Worm (Caenorhabditis elegans) whole organism, young adult: Measurements from ENCODE around the gene C41C4.9.

Source experiments
- B0035.1 ChIP-seq: sonication (generic microtip); optimal IDR thresholded peaks from 2 replicates; lab custom pipeline; 2016; ENCODE audit warnings: missing genetic modification characterization, mild to moderate bottlenecking, missing compliant biosample characterization, missing genotype, missing genetic modification reagents
- B0261.1 ChIP-seq: sonication (generic microtip); optimal IDR thresholded peaks from 2 replicates; lab custom pipeline; 2016; ENCODE audit warnings: mild to moderate bottlenecking, missing genetic modification characterization, moderate library complexity, missing compliant biosample characterization
- B0336.3 ChIP-seq: fragments of 200-800 bp; sonication (Bioruptor generic); IDR thresholded peaks from 2 replicates; pipeline ENCODE4 v1.3.6; 2022; ENCODE audit warnings: missing genetic modification characterization, missing compliant biosample characterization
- D2030.7 ChIP-seq: fragments of 200-800 bp; sonication (Bioruptor generic); IDR thresholded peaks from 2 replicates; pipeline ENCODE4 v1.3.6; 2022; ENCODE audit warnings: missing genetic modification reagents, missing genetic modification characterization, missing compliant biosample characterization
- F23B12.7 ChIP-seq: sonication (generic microtip); optimal IDR thresholded peaks from 2 replicates; lab custom pipeline; 2017; ENCODE audit warnings: missing genetic modification characterization, mild to moderate bottlenecking, missing compliant biosample characterization, antibody characterized with exemption, moderate library complexity; ENCODE audit not compliant: insufficient read depth
- F52B5.7 ChIP-seq: sonication (generic microtip); optimal IDR thresholded peaks from 2 replicates; lab custom pipeline; 2016; ENCODE audit warnings: mild to moderate bottlenecking, missing genetic modification characterization, missing compliant biosample characterization
- K12H6.12 ChIP-seq: fragments of 200-800 bp; sonication (Bioruptor generic); optimal IDR thresholded peaks from 2 replicates; lab custom pipeline; 2018; ENCODE audit warnings: mild to moderate bottlenecking, missing genetic modification characterization, missing compliant biosample characterization
- T26A5.8 ChIP-seq: sonication (generic microtip); optimal IDR thresholded peaks from 2 replicates; lab custom pipeline; 2016; ENCODE audit warnings: missing genetic modification characterization, missing compliant biosample characterization
- Y67H2A.10 ChIP-seq: fragments of 200-800 bp; sonication (Bioruptor generic); conservative IDR thresholded peaks from 2 replicates; pipeline ENCODE4 v1.3.6; 2022; ENCODE audit warnings: missing genetic modification reagents, missing genetic modification characterization, missing compliant biosample characterization
- Y79H2A.3 ChIP-seq: fragments of 200-800 bp; sonication (Bioruptor generic); conservative IDR thresholded peaks from 2 replicates; pipeline ENCODE4 v1.3.6; 2022; ENCODE audit warnings: missing genetic modification reagents, missing genetic modification characterization, missing compliant biosample characterization
- aptf-2 ChIP-seq: fragments of 200-800 bp; sonication (Bioruptor generic); conservative IDR thresholded peaks from 2 replicates; pipeline ENCODE4 v1.3.6; 2022; ENCODE audit warnings: missing genetic modification reagents, missing genetic modification characterization, missing compliant biosample characterization
- attf-3 ChIP-seq: fragments of 200-800 bp; sonication (Bioruptor generic); conservative IDR thresholded peaks from 2 replicates; pipeline ENCODE4 v1.3.6; 2022; ENCODE audit warnings: missing genetic modification reagents, missing genetic modification characterization, missing compliant biosample characterization
- attf-6 ChIP-seq: fragments of 200-800 bp; sonication (Bioruptor generic); IDR thresholded peaks from 2 replicates; pipeline ENCODE4 v1.3.6; 2022; ENCODE audit warnings: missing genetic modification reagents, missing genetic modification characterization, missing compliant biosample characterization
- bed-1 ChIP-seq: fragments of 200-800 bp; sonication (Bioruptor generic); IDR thresholded peaks from 2 replicates; pipeline ENCODE4 v1.3.6; 2022; ENCODE audit warnings: missing genetic modification reagents, missing genetic modification characterization, missing compliant biosample characterization
- ccch-3 ChIP-seq: fragments of 200-800 bp; sonication (Bioruptor generic); optimal IDR thresholded peaks from 2 replicates; lab custom pipeline; 2018; ENCODE audit warnings: mild to moderate bottlenecking, missing genetic modification characterization, missing compliant biosample characterization
- ceh-27 ChIP-seq: fragments of 200-800 bp; sonication (Bioruptor generic); optimal IDR thresholded peaks from 2 replicates; lab custom pipeline; 2018; ENCODE audit warnings: mild to moderate bottlenecking, missing genetic modification characterization, moderate library complexity, missing compliant biosample characterization
- chd-7 ChIP-seq: sonication (generic microtip); optimal IDR thresholded peaks from 2 replicates; lab custom pipeline; 2016; ENCODE audit warnings: mild to moderate bottlenecking, missing genetic modification characterization, moderate library complexity, missing compliant biosample characterization
- die-1 ChIP-seq: sonication (generic microtip); optimal IDR thresholded peaks from 2 replicates; lab custom pipeline; 2016; ENCODE audit warnings: missing genotype, mild to moderate bottlenecking, missing genetic modification characterization, missing compliant biosample characterization
- dox-1 ChIP-seq: fragments of 200-800 bp; sonication (Bioruptor generic); IDR thresholded peaks from 2 replicates; pipeline ENCODE4 v1.3.6; 2022; ENCODE audit warnings: missing genetic modification reagents, missing genetic modification characterization, missing compliant biosample characterization
- efl-1 ChIP-seq: fragments of 150-350 bp; optimal IDR thresholded peaks from 2 replicates; lab custom pipeline; 2014; ENCODE audit warnings: missing biosample characterization, missing genetic modification reagents, missing genetic modification characterization
- egl-18 ChIP-seq: fragments of 200-800 bp; sonication (Bioruptor generic); IDR thresholded peaks from 2 replicates; pipeline ENCODE4 v1.3.6; 2022; ENCODE audit warnings: missing genetic modification reagents, missing genetic modification characterization, missing compliant biosample characterization
- egl-44 ChIP-seq: fragments of 200-800 bp; sonication (Bioruptor generic); IDR thresholded peaks from 2 replicates; pipeline ENCODE4 v1.3.6; 2022; ENCODE audit warnings: missing genetic modification reagents, missing genetic modification characterization, missing compliant biosample characterization
- egrh-3 ChIP-seq: fragments of 200-800 bp; sonication (Bioruptor generic); IDR thresholded peaks from 2 replicates; pipeline ENCODE4 v1.3.6; 2022; ENCODE audit warnings: missing genetic modification reagents, missing genetic modification characterization, missing compliant biosample characterization
- ekl-4 ChIP-seq: fragments of 200-800 bp; sonication (Bioruptor generic); IDR thresholded peaks from 2 replicates; pipeline ENCODE4 v1.3.6; 2022; ENCODE audit warnings: missing genetic modification reagents, missing genetic modification characterization, missing compliant biosample characterization
- fkh-3 ChIP-seq: sonication (generic microtip); optimal IDR thresholded peaks from 2 replicates; lab custom pipeline; 2016; ENCODE audit warnings: mild to moderate bottlenecking, missing genetic modification characterization, missing compliant biosample characterization
- him-1 ChIP-seq: sonication (generic microtip); optimal IDR thresholded peaks from 2 replicates; lab custom pipeline; 2016; ENCODE audit warnings: missing genotype, missing genetic modification reagents, missing genetic modification characterization, missing compliant biosample characterization
- hlh-12 ChIP-seq: sonication (generic microtip); optimal IDR thresholded peaks from 2 replicates; lab custom pipeline; 2016; ENCODE audit warnings: missing genetic modification characterization, missing compliant biosample characterization
- hlh-26 ChIP-seq: fragments of 200-800 bp; sonication (Bioruptor generic); conservative IDR thresholded peaks from 2 replicates; pipeline ENCODE4 v1.3.6; 2022; ENCODE audit warnings: missing genetic modification reagents, missing genetic modification characterization, missing compliant biosample characterization
- hsf-1 ChIP-seq: fragments of 200-800 bp; sonication (Bioruptor generic); IDR thresholded peaks from 2 replicates; pipeline ENCODE4 v1.3.6; 2022; ENCODE audit warnings: missing genetic modification reagents, missing genetic modification characterization, missing compliant biosample characterization
- let-526 ChIP-seq: fragments of 200-800 bp; sonication (Bioruptor generic); IDR thresholded peaks from 2 replicates; pipeline ENCODE4 v1.3.6; 2022; ENCODE audit warnings: missing genetic modification reagents, missing genetic modification characterization, missing compliant biosample characterization
- let-607 ChIP-seq, 2 experiments: fragments of 200-800 bp in 1 of 2; sonication (Bioruptor generic) in 1 of 2; sonication (generic microtip) in 1 of 2; optimal IDR thresholded peaks; 2 replicates each; lab custom pipeline; 2016 to 2018; ENCODE audit warnings: mild to moderate bottlenecking in 2 of 2, missing compliant biosample characterization in 2 of 2, missing genetic modification characterization in 2 of 2, moderate library complexity in 2 of 2, missing genotype in 1 of 2
- lsl-1 ChIP-seq: fragments of 200-800 bp; sonication (Bioruptor generic); optimal IDR thresholded peaks from 2 replicates; lab custom pipeline; 2018; ENCODE audit warnings: mild to moderate bottlenecking, missing genetic modification characterization, moderate library complexity, missing compliant biosample characterization
- lsy-27 ChIP-seq: sonication (generic microtip); optimal IDR thresholded peaks from 2 replicates; lab custom pipeline; 2017; ENCODE audit warnings: missing genetic modification characterization, mild to moderate bottlenecking, missing compliant biosample characterization, antibody characterized with exemption, missing genotype, borderline replicate concordance; ENCODE audit not compliant: insufficient read depth
- madf-10 ChIP-seq: sonication (generic microtip); optimal IDR thresholded peaks from 2 replicates; lab custom pipeline; 2016; ENCODE audit warnings: mild to moderate bottlenecking, missing genetic modification characterization, missing compliant biosample characterization
- madf-3 ChIP-seq: fragments of 200-800 bp; sonication (Bioruptor generic); IDR thresholded peaks from 2 replicates; pipeline ENCODE4 v1.3.6; 2022; ENCODE audit warnings: missing genetic modification reagents, missing genetic modification characterization, missing compliant biosample characterization
- nfya-1 ChIP-seq: sonication (generic microtip); optimal IDR thresholded peaks from 2 replicates; lab custom pipeline; 2017; ENCODE audit warnings: antibody characterized with exemption, missing compliant biosample characterization, missing genetic modification characterization, borderline replicate concordance; ENCODE audit not compliant: insufficient read depth
- nfyb-1 ChIP-seq: fragments of 200-800 bp; sonication (Bioruptor generic); IDR thresholded peaks from 2 replicates; pipeline ENCODE4 v1.3.6; 2022; ENCODE audit warnings: missing genetic modification reagents, missing genetic modification characterization, missing compliant biosample characterization
- nhr-179 ChIP-seq: sonication (generic microtip); optimal IDR thresholded peaks from 2 replicates; lab custom pipeline; 2016; ENCODE audit warnings: mild to moderate bottlenecking, missing genetic modification characterization, missing compliant biosample characterization
- nhr-80 ChIP-seq: sonication (generic microtip); optimal IDR thresholded peaks from 2 replicates; lab custom pipeline; 2016; ENCODE audit warnings: missing genetic modification characterization, missing compliant biosample characterization
- sea-2 ChIP-seq: fragments of 200-800 bp; sonication (Bioruptor generic); IDR thresholded peaks from 2 replicates; pipeline ENCODE4 v1.3.6; 2022; ENCODE audit warnings: missing genetic modification characterization, missing compliant biosample characterization
- snpc-1.1 ChIP-seq: sonication (generic microtip); optimal IDR thresholded peaks from 2 replicates; lab custom pipeline; 2017; ENCODE audit warnings: missing genetic modification characterization, mild to moderate bottlenecking, missing compliant biosample characterization, antibody characterized with exemption, moderate library complexity, missing genotype, missing genetic modification reagents; ENCODE audit not compliant: insufficient read depth
- snpc-1.3 ChIP-seq: sonication (generic microtip); optimal IDR thresholded peaks from 2 replicates; lab custom pipeline; 2017; ENCODE audit warnings: missing genetic modification characterization, mild to moderate bottlenecking, missing compliant biosample characterization, antibody characterized with exemption, moderate library complexity, missing genotype, missing genetic modification reagents; ENCODE audit not compliant: insufficient read depth
- snpc-3.4 ChIP-seq: sonication (generic microtip); optimal IDR thresholded peaks from 2 replicates; lab custom pipeline; 2017; ENCODE audit warnings: missing genetic modification characterization, mild to moderate bottlenecking, missing compliant biosample characterization, antibody characterized with exemption, moderate library complexity, missing genotype, missing genetic modification reagents
- somi-1 ChIP-seq: fragments of 200-800 bp; sonication (Bioruptor generic); optimal IDR thresholded peaks from 2 replicates; lab custom pipeline; 2018; ENCODE audit warnings: mild to moderate bottlenecking, missing genetic modification characterization, missing compliant biosample characterization
- unc-62 ChIP-seq: fragments of 150-350 bp; optimal IDR thresholded peaks from 2 replicates; lab custom pipeline; 2014; ENCODE audit warnings: missing biosample characterization, missing genetic modification reagents, missing genetic modification characterization
- xnd-1 ChIP-seq: sonication (generic microtip); optimal IDR thresholded peaks from 2 replicates; lab custom pipeline; 2016; ENCODE audit warnings: missing genotype, missing genetic modification reagents, missing genetic modification characterization, missing compliant biosample characterization
- zfh-2 ChIP-seq: fragments of 200-800 bp; sonication (Bioruptor generic); conservative IDR thresholded peaks from 2 replicates; pipeline ENCODE4 v1.3.6; 2022; ENCODE audit warnings: missing genetic modification reagents, missing genetic modification characterization, missing compliant biosample characterization
- ztf-26 ChIP-seq: sonication (generic microtip); optimal IDR thresholded peaks from 2 replicates; lab custom pipeline; 2017; ENCODE audit warnings: missing genetic modification characterization, missing compliant biosample characterization
- ztf-3 ChIP-seq: fragments of 200-800 bp; sonication (Bioruptor generic); optimal IDR thresholded peaks from 2 replicates; lab custom pipeline; 2018; ENCODE audit warnings: mild to moderate bottlenecking, missing genetic modification characterization, missing compliant biosample characterization

C41C4.9 gene

ce11 chrII:8157991-8158390 is 50.5 kb downstream of the C41C4.9 start, which contains the start of gene pch-2 (continued):
- TF ChIP-seq nhr-80 (no peak), somi-1 (no peak), unc-62 (GFP tag; lab: Kevin White, UChicago) (no peak), hsf-1 (no peak), aptf-2 (no peak), egl-44 (GFP tag; lab: Robert Waterston, UW) (no peak), Y67H2A.10 (GFP tag; lab: Robert Waterston, UW) (no peak), B0261.1 (tag; lab: Kevin White, UChicago) (no peak), let-607 (tag; optimal IDR thresholded peaks at IDR 0.05; lab: Kevin White, UChicago) (no peak), snpc-1.3 (tag; lab: Kevin White, UChicago) (peak; percentile 11), let-526 (GFP tag; lab: Robert Waterston, UW) (no peak), ccch-3 (GFP tag; lab: Kevin White, UChicago) (no peak), fkh-3 (tag; lab: Kevin White, UChicago) (no peak), Y79H2A.3 (no peak), ztf-26 (tag; lab: Kevin White, UChicago) (no peak), nfya-1 (tag; lab: Kevin White, UChicago) (no peak), dox-1 (peak; percentile 72), ztf-3 (GFP tag; lab: Kevin White, UChicago) (no peak), die-1 (tag; lab: Kevin White, UChicago) (no peak), chd-7 (no peak), him-1 (no peak), egrh-3 (GFP tag; lab: Robert Waterston, UW) (no peak), sea-2 (no peak), snpc-1.1 (tag; lab: Kevin White, UChicago) (no peak), attf-3 (GFP tag; lab: Robert Waterston, UW) (peak; percentile 61), bed-1 (no peak), madf-10 (tag; lab: Kevin White, UChicago) (no peak), F23B12.7 (tag; lab: Kevin White, UChicago) (no peak), D2030.7 (GFP tag; lab: Robert Waterston, UW) (peak; percentile 40; the same call in 1 of the 2 replicates), attf-6 (GFP tag; lab: Robert Waterston, UW) (no peak), T26A5.8 (tag; lab: Kevin White, UChicago) (no peak), B0336.3 (GFP tag; lab: Robert Waterston, UW) (no peak), hlh-12 (tag; lab: Kevin White, UChicago) (no peak), hlh-26 (GFP tag; lab: Robert Waterston, UW) (no peak), F52B5.7 (no peak), zfh-2 (no peak), K12H6.12 (tag; lab: Kevin White, UChicago) (no peak), xnd-1 (tag; lab: Kevin White, UChicago) (peak; percentile 13), snpc-3.4 (tag; lab: Kevin White, UChicago) (no peak), nfyb-1 (GFP tag; lab: Robert Waterston, UW) (no peak), madf-3 (GFP tag; lab: Robert Waterston, UW) (no peak), lsl-1 (GFP tag; lab: Kevin White, UChicago) (peak; percentile 51), nhr-179 (no peak), ekl-4 (GFP tag; lab: Robert Waterston, UW) (no peak), efl-1 (GFP tag; lab: Kevin White, UChicago) (peak; percentile 83), lsy-27 (tag; lab: Kevin White, UChicago) (no peak), B0035.1 (tag; lab: Kevin White, UChicago) (no peak), ceh-27 (GFP tag; lab: Kevin White, UChicago) (no peak), egl-18 (GFP tag; lab: Robert Waterston, UW) (no peak)
